Fruit fly (Drosophila melanogaster): ENCODE measurements around the gene milt.

The milt gene

DNA sequence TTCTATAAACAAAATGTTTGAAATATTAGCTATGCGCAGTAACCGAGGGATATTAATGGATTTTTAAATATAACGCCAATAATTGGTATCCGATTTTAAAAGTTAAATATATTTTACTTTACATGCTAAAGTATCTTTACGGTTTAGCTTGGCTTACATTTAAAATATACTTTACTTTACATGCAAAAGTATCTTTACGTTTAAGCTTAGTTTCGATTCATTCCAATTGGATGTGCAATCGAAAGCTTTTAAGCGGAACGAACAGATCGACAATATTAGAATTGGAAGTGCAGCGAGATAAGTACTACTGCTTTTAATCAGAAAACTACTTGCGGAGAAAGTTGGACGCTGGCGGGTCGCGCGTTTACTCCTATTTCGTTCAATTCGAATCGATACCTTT lies 8.6 kb upstream of the milt start:
- TF ChIP-seq bbx (GFP tag; IDR thresholded peaks at IDR 0.05; ENCODE audit: partially characterized antibody) (peak; percentile 42; the same call in 1 of the 2 replicates), Myb (GFP tag; optimal IDR thresholded peaks at IDR 0.05) (peak; percentile 15), amos (GFP tag; IDR thresholded peaks at IDR 0.05; ENCODE audit: partially characterized antibody) (peak; percentile 36; the same call in 1 of the 2 replicates), az2 (GFP tag; optimal IDR thresholded peaks at IDR 0.05) (no peak), insv (GFP tag; optimal IDR thresholded peaks at IDR 0.05) (peak in 1 of 2 experiments; percentile 46), Deaf1 (tag; optimal IDR thresholded peaks at IDR 0.05) (no peak), CG31365 (tag; optimal IDR thresholded peaks at IDR 0.05) (peak; percentile 4), CTCF (GFP tag; optimal IDR thresholded peaks at IDR 0.05) (peak; percentile 74), Bgb (GFP tag; IDR thresholded peaks at IDR 0.05; ENCODE audit: partially characterized antibody) (peak; percentile 55), E2f2 (GFP tag; IDR thresholded peaks at IDR 0.05) (0 out of 2 replicates have a peak, but pooled peaks have one; percentile 10), chinmo (GFP tag; IDR thresholded peaks at IDR 0.05; ENCODE audit: partially characterized antibody) (peak; percentile 52; the same call in 1 of the 4 replicates), sisA (GFP tag; IDR thresholded peaks at IDR 0.05) (no peak), Dp (GFP tag; optimal IDR thresholded peaks at IDR 0.05) (peak; percentile 11)

DNA sequence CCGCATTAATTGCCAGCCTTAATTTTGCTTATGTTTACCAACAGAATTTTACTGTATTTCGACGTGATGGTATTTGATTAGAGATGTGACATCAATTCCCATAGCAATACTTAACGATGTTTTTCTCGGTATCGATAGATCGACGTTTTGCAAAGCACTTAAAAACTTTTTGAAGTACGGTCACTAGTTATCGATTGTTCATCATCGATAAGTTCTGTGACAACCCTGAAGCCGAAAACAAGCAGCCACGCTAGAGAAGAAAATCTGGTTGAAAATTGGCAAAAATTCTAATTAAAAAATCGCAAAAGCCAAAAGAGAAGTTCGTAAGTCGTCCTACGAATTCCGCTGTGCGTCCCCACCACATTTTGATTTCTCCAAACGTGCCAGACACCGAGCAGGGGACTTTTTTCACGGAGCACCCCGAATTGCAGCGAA lies 5.1 kb upstream of the milt start, which contains the start of the genes Rab30 and Caper:
TSS of gene Rab30 (minus strand) at position 90 of the 435 bp plus-strand sequence.
TSS of gene Caper (plus strand) at position 205 of the 435 bp plus-strand sequence.
- TF ChIP-seq CG11398 (GFP tag; optimal IDR thresholded peaks at IDR 0.05) (peak; percentile 59), Dbx (GFP tag; IDR thresholded peaks at IDR 0.05) (peak; percentile 84), her (GFP tag; optimal IDR thresholded peaks at IDR 0.05) (peak; percentile 68), CG17802 (tag; optimal IDR thresholded peaks at IDR 0.05) (peak; percentile 8), CG13775 (GFP tag; optimal IDR thresholded peaks at IDR 0.05) (peak; percentile 21), emc (GFP tag; optimal IDR thresholded peaks at IDR 0.05) (no peak), CG7786 (GFP tag; optimal IDR thresholded peaks at IDR 0.05) (peak; percentile 43), MBD-R2 (GFP tag; IDR thresholded peaks at IDR 0.05) (peak; percentile 80), CG31224 (GFP tag; IDR thresholded peaks at IDR 0.05) (no peak), repo (GFP tag; optimal IDR thresholded peaks at IDR 0.05) (peak; percentile 62), gce (GFP tag; IDR thresholded peaks at IDR 0.05) (no peak), amos (GFP tag; IDR thresholded peaks at IDR 0.05; ENCODE audit: partially characterized antibody) (peak; percentile 99), ATbp (GFP tag; optimal IDR thresholded peaks at IDR 0.05) (no peak), stwl (tag; optimal IDR thresholded peaks at IDR 0.05) (peak; percentile 89), mam (GFP tag; optimal IDR thresholded peaks at IDR 0.05) (peak; percentile 83), Hsf (GFP tag; optimal IDR thresholded peaks at IDR 0.05) (peak; percentile 60), stc (GFP tag; IDR thresholded peaks at IDR 0.05) (no peak), pnt (GFP tag; optimal IDR thresholded peaks at IDR 0.05) (peak; percentile 60), sima (GFP tag; optimal IDR thresholded peaks at IDR 0.05) (no peak), ssp (GFP tag; IDR thresholded peaks at IDR 0.05) (peak; percentile 62), Lim3 (GFP tag; IDR thresholded peaks at IDR 0.05) (no peak), Hr39 (optimal IDR thresholded peaks at IDR 0.05) (no peak), bowl (GFP tag; IDR thresholded peaks at IDR 0.05) (no peak), CG2712 (tag; optimal IDR thresholded peaks at IDR 0.05) (peak; percentile 61), sd (tag; optimal IDR thresholded peaks at IDR 0.05) (peak; percentile 94), Dll (GFP tag; IDR thresholded peaks at IDR 0.05; ENCODE audit: partially characterized antibody) (peak; percentile 96), otp (GFP tag; IDR thresholded peaks at IDR 0.05) (peak; percentile 37; the same call in 1 of the 3 replicates), CG2199 (GFP tag; IDR thresholded peaks at IDR 0.05) (no peak), CoRest (tag; optimal IDR thresholded peaks at IDR 0.05) (peak; percentile 46), sens-2 (GFP tag; IDR thresholded peaks at IDR 0.05) (no peak), Xrp1 (GFP tag; IDR thresholded peaks at IDR 0.05) (0 out of 2 replicates have a peak, but pooled peaks have one; percentile 33), sisA (GFP tag; IDR thresholded peaks at IDR 0.05) (no peak), nerfin-1 (tag; optimal IDR thresholded peaks at IDR 0.05) (peak; percentile 98), lab (GFP tag; optimal IDR thresholded peaks at IDR 0.05) (no peak), slbo (GFP tag; IDR thresholded peaks at IDR 0.05) (peak; percentile 79), CrebB (tag; optimal IDR thresholded peaks at IDR 0.05) (peak; percentile 13), CG11085 (GFP tag; IDR thresholded peaks at IDR 0.05) (no peak), Fer1 (GFP tag; optimal IDR thresholded peaks at IDR 0.05) (peak; percentile 22), PHDP (tag; optimal IDR thresholded peaks at IDR 0.05) (peak; percentile 51), CG17359 (tag; optimal IDR thresholded peaks at IDR 0.05) (peak; percentile 43)
